Worm (Caenorhabditis elegans) whole organism, L3 larva: ENCODE results near the gene nlp-58.

ENCODE experiments used
- nhr-12 ChIP-seq: fragments of 150-350 bp; optimal IDR thresholded peaks from 2 replicates; lab custom pipeline; 2014; ENCODE audit warnings: missing biosample characterization, missing genetic modification characterization
- unc-39 ChIP-seq: sonication (generic microtip); optimal IDR thresholded peaks from 4 replicates; lab custom pipeline; 2017; ENCODE audit warnings: missing biosample characterization, missing genetic modification characterization

DNA sequence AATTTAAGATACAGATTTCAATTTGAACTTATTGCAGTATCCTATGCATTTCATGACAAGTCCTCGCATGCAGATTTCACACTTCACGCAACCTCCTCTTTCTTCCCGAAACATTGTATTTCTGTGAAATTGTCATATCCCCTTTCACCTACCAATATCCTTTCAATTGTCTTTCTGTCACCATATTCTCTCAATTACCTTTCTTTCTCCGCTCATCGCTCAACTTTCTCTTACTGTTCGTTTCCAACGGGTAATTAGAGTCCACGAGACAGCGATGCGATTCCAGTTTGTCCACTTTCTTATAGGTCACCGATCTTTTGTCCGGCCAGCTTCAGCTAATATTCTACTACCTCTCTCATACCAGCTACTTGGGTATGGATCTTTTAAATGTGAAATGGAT is 3.7 kb upstream of the nlp-58 start, which contains the start of gene mam-5:
- TF ChIP-seq unc-39 (tag; lab: Kevin White, UChicago) (no peak), nhr-12 (no peak)
